Worm (Caenorhabditis elegans) whole organism, young adult: Measurements from ENCODE around the gene tsp-8.

ENCODE experiments used
- B0261.1 ChIP-seq: sonication (generic microtip); optimal IDR thresholded peaks from 2 replicates; lab custom pipeline; 2016; ENCODE audit warnings: mild to moderate bottlenecking, missing genetic modification characterization, moderate library complexity, missing compliant biosample characterization
- B0336.3 ChIP-seq: fragments of 200-800 bp; sonication (Bioruptor generic); IDR thresholded peaks from 2 replicates; pipeline ENCODE4 v1.3.6; 2022; ENCODE audit warnings: missing genetic modification characterization, missing compliant biosample characterization
- F23B12.7 ChIP-seq: sonication (generic microtip); optimal IDR thresholded peaks from 2 replicates; lab custom pipeline; 2017; ENCODE audit warnings: missing genetic modification characterization, mild to moderate bottlenecking, missing compliant biosample characterization, antibody characterized with exemption, moderate library complexity; ENCODE audit not compliant: insufficient read depth
- F39B2.1 ChIP-seq: fragments of 200-800 bp; sonication (Bioruptor generic); IDR thresholded peaks from 2 replicates; pipeline ENCODE4 v1.3.6; 2022; ENCODE audit warnings: missing genetic modification reagents, missing genetic modification characterization, missing compliant biosample characterization
- F52B5.7 ChIP-seq: sonication (generic microtip); optimal IDR thresholded peaks from 2 replicates; lab custom pipeline; 2016; ENCODE audit warnings: mild to moderate bottlenecking, missing genetic modification characterization, missing compliant biosample characterization
- K12H6.12 ChIP-seq: fragments of 200-800 bp; sonication (Bioruptor generic); optimal IDR thresholded peaks from 2 replicates; lab custom pipeline; 2018; ENCODE audit warnings: mild to moderate bottlenecking, missing genetic modification characterization, missing compliant biosample characterization
- T26A5.8 ChIP-seq: sonication (generic microtip); optimal IDR thresholded peaks from 2 replicates; lab custom pipeline; 2016; ENCODE audit warnings: missing genetic modification characterization, missing compliant biosample characterization
- Y53F4B.3 ChIP-seq: fragments of 200-800 bp; sonication (Bioruptor generic); IDR thresholded peaks from 2 replicates; pipeline ENCODE4 v1.3.6; 2022; ENCODE audit warnings: missing genetic modification reagents, missing genetic modification characterization, missing compliant biosample characterization
- Y53G8AR.9 ChIP-seq: fragments of 200-800 bp; sonication (Bioruptor generic); conservative IDR thresholded peaks from 2 replicates; pipeline ENCODE4 v1.3.6; 2022; ENCODE audit warnings: missing genetic modification reagents, missing genetic modification characterization, missing compliant biosample characterization
- Y95B8A.8 ChIP-seq: fragments of 200-800 bp; sonication (Bioruptor generic); IDR thresholded peaks from 2 replicates; pipeline ENCODE4 v1.3.6; 2022; ENCODE audit warnings: missing genetic modification reagents, missing genetic modification characterization, missing compliant biosample characterization
- akir-1 ChIP-seq: fragments of 200-800 bp; sonication (Bioruptor generic); optimal IDR thresholded peaks from 2 replicates; lab custom pipeline; 2018; ENCODE audit warnings: mild to moderate bottlenecking, missing genetic modification characterization, moderate library complexity, missing compliant biosample characterization
- aptf-2 ChIP-seq: fragments of 200-800 bp; sonication (Bioruptor generic); conservative IDR thresholded peaks from 2 replicates; pipeline ENCODE4 v1.3.6; 2022; ENCODE audit warnings: missing genetic modification reagents, missing genetic modification characterization, missing compliant biosample characterization
- bed-1 ChIP-seq: fragments of 200-800 bp; sonication (Bioruptor generic); IDR thresholded peaks from 2 replicates; pipeline ENCODE4 v1.3.6; 2022; ENCODE audit warnings: missing genetic modification reagents, missing genetic modification characterization, missing compliant biosample characterization
- cebp-1 ChIP-seq, 2 experiments: fragments of 200-800 bp in 1 of 2; sonication (Bioruptor generic) in 1 of 2; sonication (generic microtip) in 1 of 2; IDR thresholded peaks in 1 of 2; optimal IDR thresholded peaks in 1 of 2; 2 replicates each; pipeline versions ENCODE4 v1.3.6 to Lab custom; 2017 to 2022; ENCODE audit warnings: missing compliant biosample characterization in 2 of 2, missing genetic modification characterization in 2 of 2, mild to moderate bottlenecking in 1 of 2, missing genetic modification reagents in 1 of 2, moderate library complexity in 1 of 2
- cebp-2 ChIP-seq: fragments of 200-800 bp; sonication (Bioruptor generic); IDR thresholded peaks from 2 replicates; pipeline ENCODE4 v1.3.6; 2022; ENCODE audit warnings: missing genetic modification characterization, missing compliant biosample characterization
- ceh-100 ChIP-seq: fragments of 200-800 bp; sonication (Bioruptor generic); IDR thresholded peaks from 2 replicates; pipeline ENCODE4 v1.3.6; 2022; ENCODE audit warnings: missing genetic modification reagents, missing genetic modification characterization, missing compliant biosample characterization
- ceh-27 ChIP-seq: fragments of 200-800 bp; sonication (Bioruptor generic); optimal IDR thresholded peaks from 2 replicates; lab custom pipeline; 2018; ENCODE audit warnings: mild to moderate bottlenecking, missing genetic modification characterization, moderate library complexity, missing compliant biosample characterization
- ceh-79 ChIP-seq: sonication (generic microtip); optimal IDR thresholded peaks from 2 replicates; lab custom pipeline; 2017; ENCODE audit warnings: mild to moderate bottlenecking, missing genetic modification characterization, missing compliant biosample characterization
- dox-1 ChIP-seq: fragments of 200-800 bp; sonication (Bioruptor generic); IDR thresholded peaks from 2 replicates; pipeline ENCODE4 v1.3.6; 2022; ENCODE audit warnings: missing genetic modification reagents, missing genetic modification characterization, missing compliant biosample characterization
- dpff-1 ChIP-seq: sonication (generic microtip); optimal IDR thresholded peaks from 2 replicates; lab custom pipeline; 2017; ENCODE audit warnings: mild to moderate bottlenecking, missing genetic modification characterization, missing compliant biosample characterization
- efl-1 ChIP-seq: fragments of 150-350 bp; optimal IDR thresholded peaks from 2 replicates; lab custom pipeline; 2014; ENCODE audit warnings: missing biosample characterization, missing genetic modification reagents, missing genetic modification characterization
- egl-44 ChIP-seq: fragments of 200-800 bp; sonication (Bioruptor generic); IDR thresholded peaks from 2 replicates; pipeline ENCODE4 v1.3.6; 2022; ENCODE audit warnings: missing genetic modification reagents, missing genetic modification characterization, missing compliant biosample characterization
- egrh-3 ChIP-seq: fragments of 200-800 bp; sonication (Bioruptor generic); IDR thresholded peaks from 2 replicates; pipeline ENCODE4 v1.3.6; 2022; ENCODE audit warnings: missing genetic modification reagents, missing genetic modification characterization, missing compliant biosample characterization
- fkh-3 ChIP-seq: sonication (generic microtip); optimal IDR thresholded peaks from 2 replicates; lab custom pipeline; 2016; ENCODE audit warnings: mild to moderate bottlenecking, missing genetic modification characterization, missing compliant biosample characterization
- gei-17 ChIP-seq: fragments of 200-800 bp; sonication (Bioruptor generic); optimal IDR thresholded peaks from 2 replicates; lab custom pipeline; 2018; ENCODE audit warnings: mild to moderate bottlenecking, missing genetic modification characterization, missing compliant biosample characterization
- lag-1 ChIP-seq: fragments of 200-800 bp; sonication (Bioruptor generic); IDR thresholded peaks from 2 replicates; pipeline ENCODE4 v1.3.6; 2022; ENCODE audit warnings: missing genetic modification reagents, missing genetic modification characterization, missing compliant biosample characterization
- let-607 ChIP-seq, 2 experiments: fragments of 200-800 bp in 1 of 2; sonication (Bioruptor generic) in 1 of 2; sonication (generic microtip) in 1 of 2; optimal IDR thresholded peaks; 2 replicates each; lab custom pipeline; 2016 to 2018; ENCODE audit warnings: mild to moderate bottlenecking in 2 of 2, missing compliant biosample characterization in 2 of 2, missing genetic modification characterization in 2 of 2, moderate library complexity in 2 of 2, missing genotype in 1 of 2
- lin-26 ChIP-seq: fragments of 200-800 bp; sonication (Bioruptor generic); IDR thresholded peaks from 2 replicates; pipeline ENCODE4 v1.3.6; 2022; ENCODE audit warnings: missing genetic modification reagents, missing genetic modification characterization, missing compliant biosample characterization
- lin-40 ChIP-seq: sonication (generic microtip); optimal IDR thresholded peaks from 2 replicates; lab custom pipeline; 2016; ENCODE audit warnings: missing genetic modification characterization, mild to moderate bottlenecking, missing compliant biosample characterization, missing genotype, missing genetic modification reagents
- lsl-1 ChIP-seq: fragments of 200-800 bp; sonication (Bioruptor generic); optimal IDR thresholded peaks from 2 replicates; lab custom pipeline; 2018; ENCODE audit warnings: mild to moderate bottlenecking, missing genetic modification characterization, moderate library complexity, missing compliant biosample characterization
- madf-10 ChIP-seq: sonication (generic microtip); optimal IDR thresholded peaks from 2 replicates; lab custom pipeline; 2016; ENCODE audit warnings: mild to moderate bottlenecking, missing genetic modification characterization, missing compliant biosample characterization
- mes-4 ChIP-seq: sonication (generic microtip); optimal IDR thresholded peaks from 2 replicates; lab custom pipeline; 2016; ENCODE audit warnings: missing genotype, missing genetic modification characterization, missing compliant biosample characterization
- nfya-1 ChIP-seq: sonication (generic microtip); optimal IDR thresholded peaks from 2 replicates; lab custom pipeline; 2017; ENCODE audit warnings: antibody characterized with exemption, missing compliant biosample characterization, missing genetic modification characterization, borderline replicate concordance; ENCODE audit not compliant: insufficient read depth
- nfya-2 ChIP-seq: fragments of 200-800 bp; sonication (Bioruptor generic); IDR thresholded peaks from 2 replicates; pipeline ENCODE4 v1.3.6; 2022; ENCODE audit warnings: missing genetic modification reagents, missing genetic modification characterization, missing compliant biosample characterization
- nhr-80 ChIP-seq: sonication (generic microtip); optimal IDR thresholded peaks from 2 replicates; lab custom pipeline; 2016; ENCODE audit warnings: missing genetic modification characterization, missing compliant biosample characterization
- pbrm-1 ChIP-seq: fragments of 200-800 bp; sonication (Bioruptor generic); IDR thresholded peaks from 2 replicates; pipeline ENCODE4 v1.3.6; 2022; ENCODE audit warnings: missing genetic modification reagents, missing genetic modification characterization, missing compliant biosample characterization
- repo-1 ChIP-seq: sonication (generic microtip); optimal IDR thresholded peaks from 2 replicates; lab custom pipeline; 2017; ENCODE audit warnings: mild to moderate bottlenecking, missing genetic modification characterization, missing compliant biosample characterization
- snpc-1.3 ChIP-seq: sonication (generic microtip); optimal IDR thresholded peaks from 2 replicates; lab custom pipeline; 2017; ENCODE audit warnings: missing genetic modification characterization, mild to moderate bottlenecking, missing compliant biosample characterization, antibody characterized with exemption, moderate library complexity, missing genotype, missing genetic modification reagents; ENCODE audit not compliant: insufficient read depth
- tbp1 ChIP-seq: fragments of 200-800 bp; sonication (Bioruptor generic); optimal IDR thresholded peaks from 2 replicates; lab custom pipeline; 2018; ENCODE audit warnings: mild to moderate bottlenecking, missing genetic modification characterization, missing compliant biosample characterization
- xnd-1 ChIP-seq: sonication (generic microtip); optimal IDR thresholded peaks from 2 replicates; lab custom pipeline; 2016; ENCODE audit warnings: missing genotype, missing genetic modification reagents, missing genetic modification characterization, missing compliant biosample characterization
- zfh-2 ChIP-seq: fragments of 200-800 bp; sonication (Bioruptor generic); conservative IDR thresholded peaks from 2 replicates; pipeline ENCODE4 v1.3.6; 2022; ENCODE audit warnings: missing genetic modification reagents, missing genetic modification characterization, missing compliant biosample characterization
- ztf-18 ChIP-seq: sonication (generic microtip); optimal IDR thresholded peaks from 2 replicates; lab custom pipeline; 2016; ENCODE audit warnings: missing genotype, mild to moderate bottlenecking, missing genetic modification characterization, missing compliant biosample characterization

Gene tsp-8

DNA sequence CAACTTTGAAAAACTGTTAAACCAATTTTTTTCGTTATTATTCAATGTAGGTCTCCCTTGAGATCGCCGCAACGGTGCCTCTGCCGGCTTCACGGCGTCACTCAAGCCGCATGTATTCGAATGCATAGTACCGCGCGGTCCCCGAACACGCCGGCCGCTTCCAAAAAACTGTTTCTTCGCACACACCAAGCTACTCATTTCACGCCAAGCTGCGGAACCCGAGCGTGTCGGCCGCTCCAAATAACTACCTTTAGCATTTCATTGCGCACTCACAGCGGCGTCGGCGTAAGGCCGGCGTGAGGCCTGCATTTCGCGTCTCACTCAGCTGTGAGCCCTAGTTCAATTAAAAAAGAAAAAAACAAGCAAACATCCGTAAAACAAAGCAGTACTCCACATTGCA is 27.3 kb upstream of the tsp-8 start (continued):
- TF ChIP-seq Y53F4B.3 (GFP tag; lab: Robert Waterston, UW) (no peak), ceh-100 (GFP tag; lab: Robert Waterston, UW) (no peak)

DNA sequence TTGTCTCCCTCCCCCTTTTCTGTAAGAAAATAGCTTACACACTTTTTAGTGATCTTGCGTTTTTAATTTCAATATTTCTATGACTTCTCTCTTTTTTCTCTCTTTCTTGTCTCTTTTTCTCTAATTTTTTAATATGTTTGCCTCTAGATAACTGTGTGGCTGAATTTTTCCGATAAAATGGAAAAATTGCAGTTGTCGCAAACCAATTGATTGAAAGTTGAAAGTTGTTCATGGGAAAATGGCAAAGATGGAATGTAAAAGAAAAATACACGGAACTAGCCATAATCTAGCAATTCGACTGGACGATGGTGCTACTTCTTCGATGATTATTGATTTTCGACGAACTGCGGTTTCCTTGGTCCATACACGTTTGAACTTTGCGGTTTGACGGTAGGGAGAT is 26.5 kb upstream of the tsp-8 start:
- TF ChIP-seq let-607 (tag; optimal IDR thresholded peaks at IDR 0.05; lab: Kevin White, UChicago) (peak; percentile 7 to 62), snpc-1.3 (tag; lab: Kevin White, UChicago) (no peak), nhr-80 (tag; lab: Kevin White, UChicago) (peak; percentile 71)

DNA sequence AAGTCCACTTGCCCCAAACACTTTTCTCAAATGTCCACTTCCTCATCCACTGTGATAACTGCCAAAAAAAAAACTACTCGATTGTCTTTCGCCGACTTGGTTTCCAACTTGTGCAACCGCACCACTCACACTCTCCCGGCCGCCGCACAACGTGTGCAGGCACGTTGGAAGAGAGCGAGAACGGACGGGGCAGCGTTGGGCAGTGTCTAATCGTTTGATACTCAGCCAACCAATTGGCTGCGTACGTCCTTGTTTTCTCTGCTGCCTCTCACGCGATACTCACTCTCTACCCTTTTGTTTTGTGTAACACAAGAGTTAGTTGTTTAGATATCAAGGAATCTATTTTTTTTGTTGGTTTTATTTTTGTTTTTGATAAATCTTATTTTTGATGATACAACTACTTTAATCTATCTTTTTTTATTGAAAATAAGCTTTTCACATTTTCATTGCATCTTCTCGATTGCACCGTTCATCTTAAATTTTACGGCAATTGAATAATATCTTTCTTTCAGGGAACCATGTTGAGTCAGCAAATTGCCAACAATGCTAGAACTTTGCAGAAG is 24.3 kb upstream of the tsp-8 start, which contains the start of gene sucl-1:
sucl-1 (plus strand) TSS at position 513 of the 563 bp plus-strand sequence.
- TF ChIP-seq fkh-3 (tag; lab: Kevin White, UChicago) (no peak), ztf-18 (tag; lab: Kevin White, UChicago) (peak; percentile 88), efl-1 (no peak), egl-44 (GFP tag; lab: Robert Waterston, UW) (0 out of 2 replicates have a peak, but pooled peaks have one; percentile 66), bed-1 (no peak), F52B5.7 (tag; lab: Kevin White, UChicago) (no peak), ceh-79 (no peak), pbrm-1 (GFP tag; lab: Robert Waterston, UW) (peak; percentile 54; the same call in 1 of the 2 replicates), dpff-1 (tag; lab: Kevin White, UChicago) (no peak), egrh-3 (GFP tag; lab: Robert Waterston, UW) (peak; percentile 60; the same call in 1 of the 2 replicates), Y53G8AR.9 (0 out of 2 replicates have a peak, but pooled peaks have one; percentile 37), F39B2.1 (GFP tag; lab: Robert Waterston, UW) (no peak), snpc-1.3 (tag; lab: Kevin White, UChicago) (no peak), repo-1 (tag; lab: Kevin White, UChicago) (peak; percentile 1), dox-1 (GFP tag; lab: Robert Waterston, UW) (peak; percentile 94), cebp-2 (GFP tag; lab: Robert Waterston, UW) (no peak), aptf-2 (GFP tag; lab: Robert Waterston, UW) (no peak), nfya-2 (no peak), gei-17 (GFP tag; lab: Kevin White, UChicago) (peak; percentile 30), Y53F4B.3 (GFP tag; lab: Robert Waterston, UW) (no peak), cebp-1 (GFP tag; IDR thresholded peaks at IDR 0.05; lab: Robert Waterston, UW) (peak; percentile 55; the same call in 1 of the 2 replicates), cebp-1 (tag; optimal IDR thresholded peaks at IDR 0.05; lab: Kevin White, UChicago) (peak; percentile 86), B0261.1 (tag; lab: Kevin White, UChicago) (no peak), madf-10 (tag; lab: Kevin White, UChicago) (peak; percentile 59), B0336.3 (peak; percentile 46; the same call in 1 of the 2 replicates), lsl-1 (GFP tag; lab: Kevin White, UChicago) (no peak), T26A5.8 (tag; lab: Kevin White, UChicago) (no peak), ceh-27 (GFP tag; lab: Kevin White, UChicago) (peak; percentile 90), xnd-1 (tag; lab: Kevin White, UChicago) (no peak), mes-4 (tag; lab: Kevin White, UChicago) (no peak), let-607 (tag; optimal IDR thresholded peaks at IDR 0.05; lab: Kevin White, UChicago) (peak; percentile 93 to 94), akir-1 (GFP tag; lab: Kevin White, UChicago) (peak; percentile 21), zfh-2 (peak; percentile 97), F23B12.7 (tag; lab: Kevin White, UChicago) (peak; percentile 77), lag-1 (GFP tag; lab: Robert Waterston, UW) (no peak), lin-40 (tag; lab: Kevin White, UChicago) (peak; percentile 86), Y95B8A.8 (GFP tag; lab: Robert Waterston, UW) (no peak), nhr-80 (tag; lab: Kevin White, UChicago) (peak; percentile 99), nfya-1 (no peak), lin-26 (GFP tag; lab: Robert Waterston, UW) (peak; percentile 72), tbp1 (GFP tag; lab: Kevin White, UChicago) (peak; percentile 56), K12H6.12 (tag; lab: Kevin White, UChicago) (peak; percentile 73)
